Worm (Caenorhabditis elegans) whole organism, early embryonic: ENCODE measurements around the gene cest-30.

Experiments
- aly-1 ChIP-seq: sonication (generic microtip); optimal IDR thresholded peaks from 2 replicates; lab custom pipeline; 2016; ENCODE audit warnings: missing genetic modification characterization, missing compliant biosample characterization
- hnd-1 ChIP-seq: sonication (generic microtip); optimal IDR thresholded peaks from 2 replicates; lab custom pipeline; 2016; ENCODE audit warnings: missing genetic modification characterization, missing compliant biosample characterization
- pes-1 ChIP-seq: fragments of 200-800 bp; sonication (Bioruptor generic); IDR thresholded peaks from 2 replicates; pipeline ENCODE4 v1.3.6; 2022; ENCODE audit warnings: missing genetic modification reagents, missing genetic modification characterization, missing compliant biosample characterization

- TF ChIP-seq aly-1 (no peak), pes-1 (GFP tag; lab: Robert Waterston, UW) (no peak), hnd-1 (no peak)
These were observed 34.4 kb downstream of the cest-30 start for ce11 chrV:5228513-5228912.
